Fruit fly (Drosophila melanogaster) whole organism, embryonic: ENCODE results near the gene CG10584.

Source experiments
- Ada2b ChIP-seq: fragments of 200-800 bp; sonication (Bioruptor generic); IDR thresholded peaks from 2 replicates; pipeline ENCODE4 v1.3.6; 2022; ENCODE audit warnings: missing biosample characterization, missing genetic modification characterization
- Atf3 ChIP-seq: fragments of 200-800 bp; sonication (Bioruptor generic); optimal IDR thresholded peaks from 3 replicates; lab custom pipeline; 2016; ENCODE audit warnings: missing biosample characterization, missing genetic modification characterization
- Awh ChIP-seq: fragments of 200-800 bp; sonication (Bioruptor generic); IDR thresholded peaks from 2 replicates; pipeline ENCODE4, ENCODE4 v1.3.6; 2022; ENCODE audit warnings: missing biosample characterization, missing genetic modification characterization
- B-H2 ChIP-seq: fragments of 200-800 bp; sonication (Bioruptor generic); optimal IDR thresholded peaks from 2 replicates; lab custom pipeline; 2018; ENCODE audit warnings: missing biosample characterization, mild to moderate bottlenecking, missing genetic modification characterization
- Bdp1 ChIP-seq: fragments of 200-800 bp; sonication (Bioruptor generic); optimal IDR thresholded peaks from 3 replicates; lab custom pipeline; 2016; ENCODE audit warnings: missing biosample characterization, missing genetic modification characterization
- Bteb2 ChIP-seq: fragments of 200-800 bp; sonication (Bioruptor generic); optimal IDR thresholded peaks from 2 replicates; lab custom pipeline; 2016; ENCODE audit warnings: missing biosample characterization, missing genetic modification characterization
- CG13424 ChIP-seq: fragments of 200-800 bp; sonication (Bioruptor generic); optimal IDR thresholded peaks from 2 replicates; lab custom pipeline; 2019; ENCODE audit warnings: missing biosample characterization, mild to moderate bottlenecking, missing genetic modification characterization, moderate library complexity
- CG14014 ChIP-seq: fragments of 200-800 bp; sonication (Bioruptor generic); IDR thresholded peaks from 2 replicates; pipeline ENCODE4 v1.3.6; 2022; ENCODE audit warnings: missing biosample characterization, missing genetic modification characterization
- CG1529 ChIP-seq: fragments of 200-800 bp; sonication (Bioruptor generic); optimal IDR thresholded peaks from 3 replicates; lab custom pipeline; 2018; ENCODE audit warnings: missing biosample characterization, missing genetic modification characterization
- CG17612 ChIP-seq: fragments of 200-800 bp; sonication (Bioruptor generic); IDR thresholded peaks from 2 replicates; pipeline ENCODE4 v1.3.6; 2022; ENCODE audit warnings: missing biosample characterization, missing genetic modification characterization
- CG18262 ChIP-seq: fragments of 200-800 bp; optimal IDR thresholded peaks from 3 replicates; lab custom pipeline; 2019; ENCODE audit warnings: missing biosample characterization, mild to moderate bottlenecking, missing genetic modification characterization, moderate library complexity
- CG3163 ChIP-seq: fragments of 200-800 bp; sonication (Bioruptor generic); optimal IDR thresholded peaks from 3 replicates; lab custom pipeline; 2016; ENCODE audit warnings: missing biosample characterization, missing genetic modification characterization
- CG4707 ChIP-seq: fragments of 200-800 bp; sonication (Bioruptor generic); optimal IDR thresholded peaks from 2 replicates; lab custom pipeline; 2018; ENCODE audit warnings: missing biosample characterization, mild to moderate bottlenecking, missing genetic modification characterization, moderate library complexity
- CG6791 ChIP-seq: fragments of 200-800 bp; sonication (Bioruptor generic); IDR thresholded peaks from 3 replicates; pipeline ENCODE4 v1.3.6; 2022; ENCODE audit warnings: missing biosample characterization, missing genetic modification characterization; ENCODE audit not compliant: partially characterized antibody
- CG8281 ChIP-seq: fragments of 200-800 bp; sonication (Bioruptor generic); optimal IDR thresholded peaks from 2 replicates; lab custom pipeline; 2018; ENCODE audit warnings: missing biosample characterization, mild to moderate bottlenecking, missing genetic modification characterization, moderate library complexity
- CG8388 ChIP-seq: fragments of 200-800 bp; sonication (Bioruptor generic); optimal IDR thresholded peaks from 2 replicates; lab custom pipeline; 2019; ENCODE audit warnings: missing biosample characterization, mild to moderate bottlenecking, missing genetic modification characterization, moderate library complexity
- CG8924 ChIP-seq: fragments of 200-800 bp; optimal IDR thresholded peaks from 3 replicates; lab custom pipeline; 2019; ENCODE audit warnings: missing biosample characterization, mild to moderate bottlenecking, missing genetic modification characterization, moderate library complexity
- CG9817 ChIP-seq: fragments of 200-800 bp; sonication (Bioruptor generic); optimal IDR thresholded peaks from 2 replicates; lab custom pipeline; 2018; ENCODE audit warnings: missing biosample characterization, mild to moderate bottlenecking, missing genetic modification characterization, moderate library complexity
- CG9932 ChIP-seq: fragments of 200-800 bp; sonication (Bioruptor generic); IDR thresholded peaks from 2 replicates; pipeline ENCODE4 v1.3.6; 2022; ENCODE audit warnings: missing biosample characterization, missing genetic modification characterization
- Deaf1 ChIP-seq: fragments of 200-800 bp; optimal IDR thresholded peaks from 3 replicates; lab custom pipeline; 2019; ENCODE audit warnings: missing biosample characterization, mild to moderate bottlenecking, missing genetic modification characterization, moderate library complexity
- Dp ChIP-seq: fragments of 200-800 bp; sonication (Bioruptor generic); optimal IDR thresholded peaks from 2 replicates; lab custom pipeline; 2018; ENCODE audit warnings: missing biosample characterization, mild to moderate bottlenecking, missing genetic modification characterization, moderate library complexity
- H2.0 ChIP-seq: fragments of 200-800 bp; sonication (Bioruptor generic); IDR thresholded peaks from 2 replicates; pipeline ENCODE4 v1.3.6; 2022; ENCODE audit warnings: missing biosample characterization, missing genetic modification characterization
- HmgZ ChIP-seq: fragments of 200-800 bp; sonication (Bioruptor generic); optimal IDR thresholded peaks from 2 replicates; lab custom pipeline; 2018; ENCODE audit warnings: missing biosample characterization, mild to moderate bottlenecking, missing genetic modification characterization
- Hr3 ChIP-seq: fragments of 200-800 bp; sonication (Bioruptor generic); optimal IDR thresholded peaks from 3 replicates; lab custom pipeline; 2016; ENCODE audit warnings: missing biosample characterization, missing genetic modification characterization
- Lim3 ChIP-seq: fragments of 200-800 bp; sonication (Bioruptor generic); IDR thresholded peaks from 2 replicates; pipeline ENCODE4 v1.3.6; 2022; ENCODE audit warnings: missing biosample characterization, missing genetic modification characterization
- Lpt ChIP-seq: fragments of >200 bp; optimal IDR thresholded peaks from 2 replicates; lab custom pipeline; 2018; ENCODE audit warnings: missing biosample characterization, missing genetic modification characterization
- NK7.1 ChIP-seq: fragments of 200-800 bp; sonication (Bioruptor generic); optimal IDR thresholded peaks from 3 replicates; lab custom pipeline; 2016; ENCODE audit warnings: missing biosample characterization, missing genetic modification characterization
- Nf-YA ChIP-seq: fragments of 200-800 bp; sonication (Bioruptor generic); IDR thresholded peaks from 2 replicates; pipeline ENCODE4 v1.3.6; 2022; ENCODE audit warnings: missing biosample characterization, missing genetic modification characterization
- PHDP ChIP-seq: fragments of 200-800 bp; sonication (Bioruptor generic); optimal IDR thresholded peaks from 3 replicates; lab custom pipeline; 2018; ENCODE audit warnings: missing biosample characterization, mild to moderate bottlenecking, missing genetic modification characterization, moderate library complexity
- Sin3A ChIP-seq: fragments of >200 bp; optimal IDR thresholded peaks from 2 replicates; lab custom pipeline; 2018
- Stat92E ChIP-seq, 3 experiments: fragments of >200 bp in 2 of 3; fragments of 200-800 bp in 1 of 3; sonication (Bioruptor generic) in 1 of 3; optimal IDR thresholded peaks; 2 replicates each; lab custom pipeline; 2017 to 2019; ENCODE audit warnings: missing biosample characterization in 3 of 3, missing genetic modification characterization in 3 of 3, mild to moderate bottlenecking in 1 of 3, moderate library complexity in 1 of 3
- Taf1 ChIP-seq: fragments of 200-800 bp; sonication (Bioruptor generic); IDR thresholded peaks from 2 replicates; pipeline ENCODE4 v1.3.6; 2022; ENCODE audit warnings: missing biosample characterization, missing genetic modification characterization
- al ChIP-seq: fragments of 200-800 bp; sonication (Bioruptor generic); IDR thresholded peaks from 2 replicates; pipeline ENCODE4 v1.3.6; 2022; ENCODE audit warnings: missing biosample characterization, missing genetic modification characterization
- amos ChIP-seq: fragments of 200-800 bp; sonication (Bioruptor generic); IDR thresholded peaks from 2 replicates; pipeline ENCODE4 v1.3.6; 2022; ENCODE audit warnings: missing biosample characterization, missing genetic modification characterization; ENCODE audit not compliant: partially characterized antibody
- br ChIP-seq: fragments of >200 bp; optimal IDR thresholded peaks from 2 replicates; lab custom pipeline; 2017
- da ChIP-seq: fragments of 200-800 bp; sonication (Bioruptor generic); optimal IDR thresholded peaks from 2 replicates; lab custom pipeline; 2016; ENCODE audit warnings: missing biosample characterization, missing genetic modification characterization
- dati ChIP-seq: fragments of 200-800 bp; sonication (Bioruptor generic); IDR thresholded peaks from 2 replicates; pipeline ENCODE4 v1.3.6; 2022; ENCODE audit warnings: missing biosample characterization, missing genetic modification characterization
- fd96Cb ChIP-seq: fragments of 200-800 bp; sonication (Bioruptor generic); optimal IDR thresholded peaks from 2 replicates; lab custom pipeline; 2018; ENCODE audit warnings: missing biosample characterization, mild to moderate bottlenecking, missing genetic modification characterization, moderate library complexity
- fu2 ChIP-seq: fragments of 200-800 bp; sonication (Bioruptor generic); optimal IDR thresholded peaks from 2 replicates; lab custom pipeline; 2016; ENCODE audit warnings: missing biosample characterization, missing genetic modification characterization
- gce ChIP-seq: fragments of 200-800 bp; sonication (Bioruptor generic); IDR thresholded peaks from 3 replicates; pipeline ENCODE4 v1.3.6; 2022; ENCODE audit warnings: missing biosample characterization, missing genetic modification characterization
- gsb-n ChIP-seq: fragments of 200-800 bp; sonication (Bioruptor generic); optimal IDR thresholded peaks from 3 replicates; lab custom pipeline; 2018; ENCODE audit warnings: missing biosample characterization, mild to moderate bottlenecking, missing genetic modification characterization
- hb ChIP-seq: fragments of 200-800 bp; sonication (Bioruptor generic); IDR thresholded peaks from 3 replicates; pipeline ENCODE4 v1.3.6; 2022; ENCODE audit warnings: missing biosample characterization, missing genetic modification characterization; ENCODE audit not compliant: partially characterized antibody
- lbe ChIP-seq: fragments of 200-800 bp; sonication (Bioruptor generic); optimal IDR thresholded peaks from 2 replicates; lab custom pipeline; 2016; ENCODE audit warnings: missing biosample characterization, mild to moderate bottlenecking, missing genetic modification characterization
- lola ChIP-seq, 3 experiments: fragments of >200 bp in 2 of 3; fragments of 200-800 bp in 1 of 3; sonication (Bioruptor generic) in 1 of 3; optimal IDR thresholded peaks; 2 replicates each; lab custom pipeline; 2017 to 2019; ENCODE audit warnings: missing biosample characterization in 3 of 3, missing genetic modification characterization in 3 of 3, mild to moderate bottlenecking in 1 of 3, moderate library complexity in 1 of 3
- peb ChIP-seq: fragments of 200-800 bp; sonication (Bioruptor generic); IDR thresholded peaks from 2 replicates; pipeline ENCODE4 v1.3.6; 2022; ENCODE audit warnings: missing biosample characterization, missing genetic modification characterization
- pros ChIP-seq: fragments of 200-800 bp; sonication (Bioruptor generic); optimal IDR thresholded peaks from 3 replicates; lab custom pipeline; 2019; ENCODE audit warnings: missing biosample characterization, mild to moderate bottlenecking, missing genetic modification characterization, moderate library complexity
- psq ChIP-seq: fragments of 200-800 bp; sonication (Bioruptor generic); optimal IDR thresholded peaks from 2 replicates; lab custom pipeline; 2017; ENCODE audit warnings: missing biosample characterization, missing genetic modification characterization
- sima ChIP-seq: fragments of 200-800 bp; sonication (Bioruptor generic); optimal IDR thresholded peaks from 2 replicates; lab custom pipeline; 2016; ENCODE audit warnings: missing biosample characterization, missing genetic modification characterization
- tgo ChIP-seq: fragments of 200-800 bp; sonication (Bioruptor generic); IDR thresholded peaks from 3 replicates; pipeline ENCODE4 v1.3.6; 2022; ENCODE audit warnings: missing biosample characterization, missing genetic modification characterization
- toy ChIP-seq: fragments of 200-800 bp; sonication (Bioruptor generic); IDR thresholded peaks from 2 replicates; pipeline ENCODE4 v1.3.6; 2022; ENCODE audit warnings: missing biosample characterization, missing genetic modification characterization
- ttk ChIP-seq: fragments of 200-800 bp; sonication (Bioruptor generic); IDR thresholded peaks from 2 replicates; pipeline ENCODE4 v2.1.2; 2022; ENCODE audit warnings: missing biosample characterization, missing genetic modification characterization
- zen2 ChIP-seq: fragments of 200-800 bp; sonication (Bioruptor generic); IDR thresholded peaks from 3 replicates; pipeline ENCODE4 v1.3.6; 2022; ENCODE audit warnings: missing biosample characterization, missing genetic modification characterization; ENCODE audit not compliant: partially characterized antibody

CG10584 gene

DNA sequence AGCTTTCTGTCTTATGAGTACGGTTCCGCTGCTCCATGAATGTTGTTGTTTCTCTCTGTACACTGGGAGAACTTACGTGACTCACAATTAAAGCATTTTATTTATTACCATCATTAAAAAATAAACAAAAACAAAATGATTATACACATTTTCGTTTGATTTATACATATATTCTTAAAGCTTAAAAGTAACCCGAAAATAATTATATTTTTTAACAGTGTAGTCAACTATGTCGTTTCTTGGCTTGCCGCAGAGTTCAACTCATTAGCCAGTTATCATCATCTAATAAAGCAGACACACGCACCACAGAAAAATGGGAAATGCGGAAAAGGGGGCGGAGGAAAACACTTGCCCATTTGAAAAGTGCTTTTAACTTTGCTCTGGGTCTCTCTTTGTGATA, 6.2 kb upstream of the CG10584 start (continued):
- TF ChIP-seq Lim3 (GFP tag; lab: Robert Waterston, UW) = no peak
- peak; percentile 75 for TF ChIP-seq H2.0 (GFP tag; lab: Robert Waterston, UW)
- no peak for TF ChIP-seq Stat92E (GFP tag; optimal IDR thresholded peaks at IDR 0.05; lab: Kevin White, UChicago)
- TF ChIP-seq Nf-YA (GFP tag; lab: Robert Waterston, UW) = no peak
- TF ChIP-seq da = no peak
- TF ChIP-seq Lpt (GFP tag; lab: Kevin White, UChicago) = no peak
- no peak for TF ChIP-seq amos (GFP tag; lab: Robert Waterston, UW)
- peak; percentile 89 for TF ChIP-seq PHDP (tag; lab: Kevin White, UChicago)
- peak; percentile 65 for TF ChIP-seq pros
- TF ChIP-seq CG14014 (GFP tag; lab: Robert Waterston, UW) = peak; percentile 78
- peak; percentile 69 for TF ChIP-seq CG9817 (tag; lab: Kevin White, UChicago)
- TF ChIP-seq CG8924 (tag; lab: Kevin White, UChicago) = peak; percentile 88
- peak; percentile 2 for TF ChIP-seq CG3163
- TF ChIP-seq CG6791 = no peak
- peak; percentile 87 for TF ChIP-seq CG8388 (GFP tag; lab: Kevin White, UChicago)
- no peak for TF ChIP-seq gce (GFP tag; lab: Robert Waterston, UW)
- TF ChIP-seq fu2 = peak; percentile 44
- peak; percentile 10 for TF ChIP-seq sima (GFP tag; lab: Kevin White, UChicago)
- TF ChIP-seq Sin3A (lab: Kevin White, UChicago) = no peak
- no peak for TF ChIP-seq lbe (GFP tag; lab: Kevin White, UChicago)
- no peak for TF ChIP-seq Taf1 (GFP tag; lab: Robert Waterston, UW)
- TF ChIP-seq HmgZ (tag; lab: Kevin White, UChicago) = peak; percentile 77
- TF ChIP-seq lola (GFP tag; optimal IDR thresholded peaks at IDR 0.05; lab: Kevin White, UChicago) = peak in 1 of 3 experiments; percentile 75
- peak; percentile 65 for TF ChIP-seq CG4707 (GFP tag; lab: Kevin White, UChicago)
- TF ChIP-seq CG18262 (tag; lab: Kevin White, UChicago) = peak; percentile 83
- TF ChIP-seq toy (GFP tag; lab: Robert Waterston, UW) = no peak
- peak; percentile 74 for TF ChIP-seq peb (GFP tag; lab: Robert Waterston, UW)
- TF ChIP-seq Awh (GFP tag; lab: Robert Waterston, UW) = peak; percentile 72
- TF ChIP-seq CG8281 (tag; lab: Kevin White, UChicago) = peak; percentile 49
- peak; percentile 74 for TF ChIP-seq Ada2b (GFP tag; lab: Robert Waterston, UW)
- peak; percentile 62 for TF ChIP-seq CG1529 (GFP tag; lab: Kevin White, UChicago)
- no peak for TF ChIP-seq hb (GFP tag; lab: Robert Waterston, UW)
- peak; percentile 76 for TF ChIP-seq Hr3
- TF ChIP-seq Bteb2 = peak; percentile 64
- peak; percentile 23 for TF ChIP-seq NK7.1 (GFP tag; lab: Kevin White, UChicago)
- TF ChIP-seq dati (GFP tag; lab: Robert Waterston, UW) = no peak
- TF ChIP-seq B-H2 (GFP tag; lab: Kevin White, UChicago) = no peak
- no peak for TF ChIP-seq Dp
- TF ChIP-seq zen2 (GFP tag; lab: Robert Waterston, UW) = no peak
- TF ChIP-seq Bdp1 = peak; percentile 16
- TF ChIP-seq Atf3 (GFP tag; lab: Kevin White, UChicago) = peak; percentile 41
- peak; percentile 62 for TF ChIP-seq Deaf1
- TF ChIP-seq ttk (GFP tag; lab: Robert Waterston, UW) = peak; percentile 71
- peak; percentile 82 for TF ChIP-seq gsb-n (tag; lab: Kevin White, UChicago)
- no peak for TF ChIP-seq CG17612 (GFP tag; lab: Robert Waterston, UW)
- peak; percentile 58 for TF ChIP-seq tgo (GFP tag; lab: Robert Waterston, UW)
- TF ChIP-seq al = peak; percentile 66
- peak; percentile 68 for TF ChIP-seq CG9932 (GFP tag; lab: Robert Waterston, UW)
- peak; percentile 84 for TF ChIP-seq CG13424 (tag; lab: Kevin White, UChicago)
- TF ChIP-seq br = no peak
- no peak for TF ChIP-seq psq (GFP tag; lab: Kevin White, UChicago)
- TF ChIP-seq fd96Cb (tag; lab: Kevin White, UChicago) = peak; percentile 83
